Worm (Caenorhabditis elegans) whole organism, L2 larva: ENCODE measurements around the gene mup-4.

Experiments used
- C34F6.9 ChIP-seq: fragments of 150-350 bp; optimal IDR thresholded peaks from 2 replicates; lab custom pipeline; 2014; ENCODE audit warnings: missing biosample characterization, missing genetic modification characterization
- F13H6.1 ChIP-seq: sonication (generic microtip); optimal IDR thresholded peaks from 2 replicates; lab custom pipeline; 2016; ENCODE audit warnings: missing genetic modification characterization, missing compliant biosample characterization
- R02D3.7 ChIP-seq: fragments of 150-350 bp; optimal IDR thresholded peaks from 2 replicates; lab custom pipeline; 2014; ENCODE audit warnings: missing biosample characterization, missing genetic modification characterization
- alr-1 ChIP-seq: fragments of 150-350 bp; optimal IDR thresholded peaks from 2 replicates; lab custom pipeline; 2014; ENCODE audit warnings: missing biosample characterization, missing genetic modification characterization
- ama-1 ChIP-seq: fragments of 150-350 bp; optimal IDR thresholded peaks from 2 replicates; lab custom pipeline; 2018; ENCODE audit warnings: inconsistent platforms
- blmp-1 ChIP-seq: sonication (generic microtip); optimal IDR thresholded peaks from 2 replicates; lab custom pipeline; 2017; ENCODE audit warnings: missing genetic modification characterization, mild to moderate bottlenecking, missing compliant biosample characterization, antibody characterized with exemption, moderate library complexity; ENCODE audit not compliant: insufficient read depth
- ceh-16 ChIP-seq: fragments of 150-350 bp; optimal IDR thresholded peaks from 2 replicates; lab custom pipeline; 2014; ENCODE audit warnings: missing biosample characterization, missing genetic modification characterization
- ceh-82 ChIP-seq: fragments of 150-350 bp; optimal IDR thresholded peaks from 2 replicates; lab custom pipeline; 2014; ENCODE audit warnings: missing biosample characterization, missing genetic modification characterization
- crh-2 ChIP-seq: sonication (generic microtip); optimal IDR thresholded peaks from 2 replicates; lab custom pipeline; 2017; ENCODE audit warnings: missing biosample characterization, missing genetic modification characterization
- dmd-4 ChIP-seq: sonication (generic microtip); optimal IDR thresholded peaks from 2 replicates; lab custom pipeline; 2017; ENCODE audit warnings: missing biosample characterization, missing genetic modification characterization
- egl-27 ChIP-seq: sonication (generic microtip); optimal IDR thresholded peaks from 3 replicates; lab custom pipeline; 2017; ENCODE audit warnings: missing biosample characterization, missing genetic modification reagents, missing genetic modification characterization
- elt-1 ChIP-seq: fragments of 150-350 bp; optimal IDR thresholded peaks from 2 replicates; lab custom pipeline; 2014; ENCODE audit warnings: missing biosample characterization, missing genetic modification characterization
- fos-1 ChIP-seq: fragments of 150-350 bp; optimal IDR thresholded peaks from 2 replicates; lab custom pipeline; 2014; ENCODE audit warnings: missing biosample characterization, missing genetic modification characterization
- gmeb-1 ChIP-seq: fragments of 150-350 bp; optimal IDR thresholded peaks from 2 replicates; lab custom pipeline; 2014; ENCODE audit warnings: missing biosample characterization, missing genetic modification characterization
- lin-11 ChIP-seq: fragments of 150-350 bp; sonication (generic microtip); optimal IDR thresholded peaks from 2 replicates; lab custom pipeline; 2014; ENCODE audit warnings: missing biosample characterization, missing genetic modification characterization, inconsistent platforms, mixed read lengths
- lin-39 ChIP-seq: fragments of 150-350 bp; optimal IDR thresholded peaks from 2 replicates; lab custom pipeline; 2014; ENCODE audit warnings: missing biosample characterization, missing genetic modification reagents, missing genetic modification characterization
- lsy-2 ChIP-seq, 2 experiments: fragments of 150-350 bp in 1 of 2; sonication (generic microtip) in 1 of 2; optimal IDR thresholded peaks; 2 replicates each; lab custom pipeline; 2014 to 2017; ENCODE audit warnings: missing biosample characterization in 2 of 2, missing genetic modification characterization in 2 of 2
- mab-5 ChIP-seq: fragments of 150-350 bp; optimal IDR thresholded peaks from 2 replicates; lab custom pipeline; 2014; ENCODE audit warnings: missing biosample characterization, missing genetic modification characterization
- nhr-10 ChIP-seq: sonication (generic microtip); optimal IDR thresholded peaks from 2 replicates; lab custom pipeline; 2017; ENCODE audit warnings: missing biosample characterization, missing genetic modification characterization
- nhr-11 ChIP-seq: fragments of 150-350 bp; optimal IDR thresholded peaks from 2 replicates; lab custom pipeline; 2014; ENCODE audit warnings: missing biosample characterization, missing genetic modification characterization
- nhr-129 ChIP-seq: fragments of 150-350 bp; optimal IDR thresholded peaks from 2 replicates; lab custom pipeline; 2014; ENCODE audit warnings: missing biosample characterization, missing genetic modification characterization
- nhr-21 ChIP-seq: fragments of 150-350 bp; optimal IDR thresholded peaks from 2 replicates; lab custom pipeline; 2014; ENCODE audit warnings: missing biosample characterization, missing genetic modification characterization
- nhr-237 ChIP-seq: fragments of 150-350 bp; optimal IDR thresholded peaks from 2 replicates; lab custom pipeline; 2014; ENCODE audit warnings: missing biosample characterization, missing genetic modification characterization
- nhr-6 ChIP-seq: fragments of 150-350 bp; optimal IDR thresholded peaks from 2 replicates; lab custom pipeline; 2014; ENCODE audit warnings: missing biosample characterization, missing genetic modification characterization
- sem-4 ChIP-seq: fragments of 150-350 bp; optimal IDR thresholded peaks from 2 replicates; lab custom pipeline; 2014; ENCODE audit warnings: missing biosample characterization, missing genetic modification reagents, missing genetic modification characterization
- skn-1 ChIP-seq: sonication (generic microtip); optimal IDR thresholded peaks from 2 replicates; lab custom pipeline; 2017; ENCODE audit warnings: missing biosample characterization, missing genetic modification characterization
- sma-3 ChIP-seq: sonication (generic microtip); optimal IDR thresholded peaks from 2 replicates; lab custom pipeline; 2016; ENCODE audit warnings: missing genetic modification reagents, missing genetic modification characterization, missing compliant biosample characterization
- unc-55 ChIP-seq: fragments of 150-350 bp; sonication (generic microtip); optimal IDR thresholded peaks from 3 replicates; lab custom pipeline; 2014; ENCODE audit warnings: missing biosample characterization, missing genetic modification reagents, missing genetic modification characterization
- ztf-1 ChIP-seq: fragments of 200-800 bp; sonication (Bioruptor generic); conservative IDR thresholded peaks from 2 replicates; pipeline ENCODE4 v1.3.6; 2022; ENCODE audit warnings: missing genetic modification characterization, missing compliant biosample characterization
- ztf-11 ChIP-seq: sonication (generic microtip); optimal IDR thresholded peaks from 2 replicates; lab custom pipeline; 2017; ENCODE audit warnings: missing biosample characterization, missing genetic modification characterization

Gene mup-4

DNA sequence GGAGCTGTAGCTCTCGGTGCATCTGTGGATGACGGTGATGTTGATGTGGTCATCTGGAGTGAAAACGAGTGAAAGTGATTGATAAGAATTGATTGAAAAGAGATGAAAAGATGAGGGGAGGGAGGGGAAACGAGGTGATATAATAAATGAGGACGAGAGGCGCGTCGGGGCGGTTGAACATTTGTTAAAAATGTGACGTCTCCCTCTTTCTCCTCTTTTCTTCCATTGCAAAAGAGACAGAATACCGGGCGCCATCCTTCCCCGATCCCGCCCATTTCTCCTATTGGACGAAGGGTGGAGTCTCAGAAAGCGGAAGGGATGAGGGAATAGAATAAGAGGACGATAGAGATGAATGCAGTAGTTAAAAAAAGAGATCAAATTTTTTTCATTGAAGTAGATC lies 45.7 kb upstream of the mup-4 start (continued):
- TF ChIP-seq dmd-4 (tag; lab: Kevin White, UChicago) = no peak
- no peak for TF ChIP-seq gmeb-1 (tag; lab: Kevin White, UChicago)
- no peak for TF ChIP-seq sma-3 (GFP tag; lab: Kevin White, UChicago)
- TF ChIP-seq crh-2 (tag; lab: Kevin White, UChicago) = peak; percentile 33
- no peak for TF ChIP-seq alr-1 (tag; lab: Kevin White, UChicago)
- TF ChIP-seq sem-4 (tag; lab: Kevin White, UChicago) = no peak
- peak; percentile 22 for TF ChIP-seq C34F6.9 (tag; lab: Kevin White, UChicago)
- no peak for TF ChIP-seq nhr-237
- no peak for TF ChIP-seq elt-1 (tag; lab: Kevin White, UChicago)

DNA sequence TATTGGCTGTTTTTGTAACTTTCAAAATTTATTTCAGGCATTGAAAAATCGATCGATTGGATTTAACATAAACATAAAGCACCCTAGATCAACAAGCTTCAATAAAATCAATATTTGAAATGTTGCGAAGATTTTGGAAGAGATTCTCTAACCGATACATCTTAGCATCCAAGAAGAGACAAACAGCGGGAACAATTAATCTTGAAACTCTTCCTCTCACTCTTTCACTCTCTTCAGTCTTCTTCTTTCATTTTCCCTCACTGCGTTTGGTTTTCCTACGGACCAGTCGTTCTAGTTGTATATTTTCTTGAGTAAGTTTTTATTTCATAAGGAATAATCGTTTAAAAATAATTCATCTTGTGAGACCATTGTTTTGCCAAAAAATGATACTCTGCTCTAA lies 44.1 kb upstream of the mup-4 start:
- TF ChIP-seq skn-1 (tag; lab: Kevin White, UChicago) (no peak), unc-55 (GFP tag; lab: Kevin White, UChicago) (peak; percentile 54), fos-1 (no peak), dmd-4 (tag; lab: Kevin White, UChicago) (no peak), lsy-2 (tag; optimal IDR thresholded peaks at IDR 0.05; lab: Kevin White, UChicago) (peak in 1 of 2 experiments; percentile 8), ztf-1 (GFP tag; lab: Robert Waterston, UW) (no peak), elt-1 (tag; lab: Kevin White, UChicago) (no peak), nhr-129 (tag; lab: Kevin White, UChicago) (no peak), nhr-21 (tag; lab: Kevin White, UChicago) (no peak), blmp-1 (tag; lab: Kevin White, UChicago) (no peak), ceh-82 (tag; lab: Kevin White, UChicago) (no peak), alr-1 (tag; lab: Kevin White, UChicago) (no peak), mab-5 (tag; lab: Kevin White, UChicago) (peak; percentile 13)

DNA sequence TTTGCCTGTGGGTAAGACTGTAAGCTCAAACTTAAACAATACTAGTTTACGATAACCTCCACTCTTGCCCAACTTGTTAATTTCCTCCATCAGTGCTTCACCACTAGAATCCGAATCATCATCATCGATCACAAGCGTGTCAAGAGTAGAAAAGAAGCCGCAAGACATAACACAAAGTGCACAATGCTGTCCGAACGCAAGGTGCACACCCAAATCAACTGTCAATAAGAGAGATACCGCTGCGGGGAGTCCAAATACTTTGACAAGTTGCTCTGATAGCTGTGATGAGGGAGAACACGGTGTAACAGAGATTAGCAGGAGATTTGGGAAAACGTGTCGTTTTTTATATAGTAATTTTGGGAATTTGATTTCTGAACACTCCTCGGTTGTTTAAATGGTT lies 42.5 kb upstream of the mup-4 start:
- TF ChIP-seq lin-11 (tag; lab: Kevin White, UChicago) (no peak), F13H6.1 (no peak), R02D3.7 (tag; lab: Kevin White, UChicago) (no peak), blmp-1 (tag; lab: Kevin White, UChicago) (no peak), sem-4 (tag; lab: Kevin White, UChicago) (no peak), egl-27 (tag; lab: Kevin White, UChicago) (no peak), gmeb-1 (tag; lab: Kevin White, UChicago) (no peak), nhr-10 (tag; lab: Kevin White, UChicago) (no peak), nhr-11 (tag; lab: Kevin White, UChicago) (no peak), ceh-16 (tag; lab: Kevin White, UChicago) (no peak), alr-1 (tag; lab: Kevin White, UChicago) (no peak)
- TF ChIP-seq, all 48 proteins: peak for 0

DNA sequence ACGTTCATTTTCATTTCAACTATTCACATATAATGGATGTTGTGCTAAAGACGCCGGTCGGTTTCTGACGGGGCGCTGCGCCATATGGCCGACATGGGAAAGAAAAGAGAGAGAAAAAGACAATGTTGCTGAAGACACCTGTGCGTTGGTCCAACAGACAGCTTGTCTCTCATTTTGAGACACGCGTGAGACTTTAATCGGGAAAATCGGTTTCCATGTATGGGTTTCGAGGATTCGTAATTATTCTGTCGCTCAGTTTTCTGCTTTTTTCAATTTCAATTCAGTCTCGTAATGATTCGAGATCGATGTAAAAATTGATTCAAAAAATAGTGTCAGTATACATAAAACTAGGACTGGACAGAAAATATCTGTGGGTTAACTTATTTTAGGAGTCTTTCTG lies 41.9 kb upstream of the mup-4 start:
- TF ChIP-seq lsy-2 (tag; optimal IDR thresholded peaks at IDR 0.05; lab: Kevin White, UChicago) (peak in 1 of 2 experiments; percentile 19), ama-1 (lab: Kevin White, UChicago) (no peak)

DNA sequence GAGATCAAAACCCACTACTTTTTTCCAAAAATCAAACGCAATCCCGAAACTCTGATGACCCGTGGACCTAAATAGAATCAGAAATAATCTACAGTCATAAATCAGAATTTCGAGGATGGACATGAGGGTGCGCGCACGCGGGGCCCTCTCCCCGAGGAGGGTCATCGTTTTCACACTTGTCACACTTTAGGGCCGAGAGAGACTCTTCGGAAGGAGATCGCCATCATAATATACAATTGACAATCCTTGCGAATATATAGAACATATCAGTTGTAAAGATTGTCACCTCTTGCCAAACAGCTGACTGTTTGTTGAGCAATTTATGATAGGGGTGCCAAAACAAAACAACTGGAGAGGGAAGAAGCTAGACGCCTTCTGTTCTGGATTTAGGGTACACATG lies 41.2 kb upstream of the mup-4 start:
- TF ChIP-seq nhr-6 (no peak), mab-5 (tag; lab: Kevin White, UChicago) (peak; percentile 8)
- TF ChIP-seq, all 48 proteins: peak for 1

DNA sequence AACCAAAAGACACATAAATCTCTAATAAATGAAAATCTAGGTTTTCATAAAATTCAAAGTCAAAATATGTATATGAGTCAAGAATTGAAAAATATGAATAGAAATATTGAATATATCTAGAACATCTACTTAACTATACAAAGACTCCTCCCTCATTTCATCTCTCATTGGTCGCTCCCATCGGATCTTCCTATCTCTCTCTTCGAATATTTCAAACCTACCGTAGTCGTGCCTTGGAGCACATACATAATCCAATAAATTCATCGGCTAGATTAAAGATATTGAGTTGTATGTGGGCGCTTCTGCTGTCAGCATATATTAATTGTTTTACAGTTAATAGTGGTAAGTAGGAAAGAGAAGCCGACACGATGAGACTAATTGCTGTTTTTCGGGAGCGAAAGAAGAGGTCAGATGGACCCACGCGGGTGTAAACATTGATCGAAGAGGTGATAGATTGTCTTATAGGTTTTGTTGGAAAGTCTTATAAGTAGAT lies 38.1 kb upstream of the mup-4 start:
- TF ChIP-seq ztf-11 (tag; lab: Kevin White, UChicago) = no peak
- peak in 1 of 2 experiments; percentile 64 for TF ChIP-seq lsy-2 (tag; optimal IDR thresholded peaks at IDR 0.05; lab: Kevin White, UChicago)
- TF ChIP-seq dmd-4 (tag; lab: Kevin White, UChicago) = no peak

DNA sequence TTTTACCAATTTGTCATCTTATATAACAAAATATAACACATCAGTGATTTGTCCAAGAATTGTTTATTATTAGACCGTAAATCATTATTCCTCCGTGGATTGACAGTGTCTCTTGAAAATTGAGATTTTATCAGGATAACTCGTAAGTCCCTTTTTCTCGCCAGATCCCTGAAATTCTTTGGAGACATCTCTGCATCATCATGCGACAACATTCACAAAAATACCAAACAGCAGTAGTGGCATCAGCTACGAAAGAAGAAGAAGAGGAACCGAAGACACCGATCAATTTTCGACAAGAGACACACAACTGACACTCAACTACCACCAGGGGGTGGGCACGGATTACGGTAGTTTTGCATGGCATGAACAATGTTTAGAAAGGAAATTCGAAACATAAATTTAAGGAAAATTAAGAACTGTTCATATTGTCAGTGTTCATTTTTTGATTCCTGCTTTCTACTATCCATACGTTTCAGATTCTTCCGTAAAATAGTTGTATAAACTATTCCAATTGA lies 36.0 kb upstream of the mup-4 start:
- no peak for TF ChIP-seq lin-39
- peak; percentile 46 for TF ChIP-seq nhr-129 (tag; lab: Kevin White, UChicago)
- no peak for TF ChIP-seq ztf-1 (GFP tag; lab: Robert Waterston, UW)
- TF ChIP-seq lsy-2 (tag; optimal IDR thresholded peaks at IDR 0.05; lab: Kevin White, UChicago) = peak; percentile 17 to 86
- TF ChIP-seq gmeb-1 (tag; lab: Kevin White, UChicago) = no peak
- peak; percentile 18 for TF ChIP-seq unc-55 (GFP tag; lab: Kevin White, UChicago)
- TF ChIP-seq mab-5 (tag; lab: Kevin White, UChicago) = peak; percentile 63
- no peak for TF ChIP-seq fos-1
